Worm (Caenorhabditis elegans) whole organism, L4 larva: Measurements from ENCODE around the gene hdl-2.

ENCODE experiments used
- F44E2.7 ChIP-seq: fragments of 200-800 bp; sonication (Bioruptor generic); IDR thresholded peaks from 2 replicates; pipeline ENCODE4 v2.1.2; 2022; ENCODE audit warnings: missing genetic modification characterization, missing compliant biosample characterization
- F49E8.2 ChIP-seq: sonication (generic microtip); optimal IDR thresholded peaks from 2 replicates; lab custom pipeline; 2016; ENCODE audit warnings: missing compliant biosample characterization, mild to moderate bottlenecking, missing genetic modification characterization, borderline replicate concordance
- T20F7.1 ChIP-seq: fragments of 200-800 bp; sonication (Bioruptor generic); optimal IDR thresholded peaks from 2 replicates; lab custom pipeline; 2018; ENCODE audit warnings: mild to moderate bottlenecking, missing genetic modification characterization, missing compliant biosample characterization
- Y48G9A.11 ChIP-seq: fragments of 200-800 bp; sonication (Bioruptor generic); IDR thresholded peaks from 2 replicates; pipeline ENCODE4 v1.3.6; 2022; ENCODE audit warnings: missing genetic modification reagents, missing genetic modification characterization, missing compliant biosample characterization
- ZK546.5 ChIP-seq, 2 experiments: sonication (generic microtip); optimal IDR thresholded peaks; 2 replicates each; lab custom pipeline; 2017; ENCODE audit warnings: missing biosample characterization in 2 of 2, missing genetic modification characterization in 2 of 2
- aly-2 ChIP-seq: sonication (generic microtip); optimal IDR thresholded peaks from 2 replicates; lab custom pipeline; 2018; ENCODE audit warnings: missing biosample characterization, missing genetic modification characterization
- ama-1 ChIP-seq: fragments of 150-350 bp; optimal IDR thresholded peaks from 2 replicates; lab custom pipeline; 2014; ENCODE audit warnings: inconsistent platforms, mixed read lengths
- ceh-20 ChIP-seq: fragments of 200-800 bp; sonication (Bioruptor generic); IDR thresholded peaks from 2 replicates; pipeline ENCODE4 v1.3.6; 2022; ENCODE audit warnings: missing genetic modification reagents, missing genetic modification characterization, missing compliant biosample characterization
- ceh-32 ChIP-seq: sonication (generic microtip); optimal IDR thresholded peaks from 2 replicates; lab custom pipeline; 2016; ENCODE audit warnings: mild to moderate bottlenecking, missing genetic modification characterization, missing compliant biosample characterization; ENCODE audit not compliant: poor library complexity
- ceh-82 ChIP-seq: sonication (generic microtip); optimal IDR thresholded peaks from 2 replicates; lab custom pipeline; 2017; ENCODE audit warnings: missing biosample characterization, missing genetic modification characterization
- ces-1 ChIP-seq: fragments of 150-350 bp; sonication (generic microtip); optimal IDR thresholded peaks from 4 replicates; lab custom pipeline; 2014; ENCODE audit warnings: missing biosample characterization, missing genetic modification reagents, missing genetic modification characterization
- dpl-1 ChIP-seq: fragments of 150-350 bp; optimal IDR thresholded peaks from 2 replicates; lab custom pipeline; 2014; ENCODE audit warnings: missing biosample characterization, missing genetic modification reagents, missing genetic modification characterization
- dve-1 ChIP-seq: sonication (generic microtip); optimal IDR thresholded peaks from 2 replicates; lab custom pipeline; 2017; ENCODE audit warnings: antibody characterized with exemption, mild to moderate bottlenecking, missing genetic modification characterization, missing compliant biosample characterization; ENCODE audit not compliant: insufficient read depth
- hif-1 ChIP-seq, 2 experiments: sonication (generic microtip); optimal IDR thresholded peaks; 2 replicates each; lab custom pipeline; 2016 to 2017; ENCODE audit warnings: missing compliant biosample characterization in 2 of 2, missing genetic modification characterization in 2 of 2, missing genetic modification reagents in 2 of 2, missing genotype in 2 of 2, mild to moderate bottlenecking in 1 of 2
- hlh-30 ChIP-seq: sonication (generic microtip); optimal IDR thresholded peaks from 2 replicates; lab custom pipeline; 2017; ENCODE audit warnings: antibody characterized with exemption, mild to moderate bottlenecking, missing genetic modification characterization, missing compliant biosample characterization; ENCODE audit not compliant: insufficient read depth
- hmg-1.1 ChIP-seq: fragments of 200-800 bp; sonication (Bioruptor generic); IDR thresholded peaks from 2 replicates; pipeline ENCODE4 v1.3.6; 2022; ENCODE audit warnings: missing genetic modification reagents, missing genetic modification characterization, missing compliant biosample characterization
- lin-13 ChIP-seq: fragments of 150-350 bp; optimal IDR thresholded peaks from 2 replicates; lab custom pipeline; 2014; ENCODE audit warnings: missing biosample characterization, missing genetic modification reagents, missing genetic modification characterization
- lin-39 ChIP-seq: fragments of 150-350 bp; optimal IDR thresholded peaks from 2 replicates; lab custom pipeline; 2014; ENCODE audit warnings: missing biosample characterization, missing genetic modification reagents, missing genetic modification characterization
- madf-5 ChIP-seq, 2 experiments: fragments of 200-800 bp; sonication (Bioruptor generic); IDR thresholded peaks; 2 replicates each; pipeline ENCODE4 v1.3.6; 2022; ENCODE audit warnings: missing compliant biosample characterization in 2 of 2, missing genetic modification characterization in 2 of 2
- madf-9 ChIP-seq: fragments of 200-800 bp; sonication (Bioruptor generic); conservative IDR thresholded peaks from 2 replicates; pipeline ENCODE4 v1.3.6; 2022; ENCODE audit warnings: missing genetic modification reagents, missing genetic modification characterization, missing compliant biosample characterization
- mdl-1 ChIP-seq, 2 experiments: fragments of 150-350 bp in 1 of 2; sonication (generic microtip) in 1 of 2; optimal IDR thresholded peaks; 2 replicates each; lab custom pipeline; 2014 to 2017; ENCODE audit warnings: missing biosample characterization in 2 of 2, missing genetic modification characterization in 2 of 2
- mdt-29 ChIP-seq: fragments of 200-800 bp; sonication (Bioruptor generic); IDR thresholded peaks from 2 replicates; pipeline ENCODE4 v1.3.6; 2022; ENCODE audit warnings: missing genetic modification reagents, missing genetic modification characterization, missing compliant biosample characterization
- mep-1 ChIP-seq: fragments of 150-350 bp; sonication (generic microtip); optimal IDR thresholded peaks from 3 replicates; lab custom pipeline; 2014; ENCODE audit warnings: missing biosample characterization, missing genetic modification characterization
- mes-2 ChIP-seq: sonication (generic microtip); optimal IDR thresholded peaks from 2 replicates; lab custom pipeline; 2016; ENCODE audit warnings: missing genotype, mild to moderate bottlenecking, missing genetic modification characterization, missing compliant biosample characterization; ENCODE audit not compliant: poor library complexity, severe bottlenecking
- mxl-3 ChIP-seq: fragments of 200-800 bp; sonication (Bioruptor generic); optimal IDR thresholded peaks from 2 replicates; lab custom pipeline; 2018; ENCODE audit warnings: mild to moderate bottlenecking, missing genetic modification characterization, missing compliant biosample characterization
- nhr-10 ChIP-seq: fragments of 150-350 bp; optimal IDR thresholded peaks from 2 replicates; lab custom pipeline; 2014; ENCODE audit warnings: missing biosample characterization, missing genetic modification characterization
- nhr-102 ChIP-seq: sonication (generic microtip); optimal IDR thresholded peaks from 2 replicates; lab custom pipeline; 2016; ENCODE audit warnings: mild to moderate bottlenecking, missing genetic modification characterization, moderate library complexity, missing compliant biosample characterization
- nhr-111 ChIP-seq: fragments of 200-800 bp; sonication (Bioruptor generic); optimal IDR thresholded peaks from 2 replicates; lab custom pipeline; 2018; ENCODE audit warnings: mild to moderate bottlenecking, missing genetic modification characterization, missing compliant biosample characterization
- nhr-41 ChIP-seq: fragments of 200-800 bp; sonication (Bioruptor generic); IDR thresholded peaks from 2 replicates; pipeline ENCODE4 v1.3.6; 2022; ENCODE audit warnings: missing genetic modification reagents, missing genetic modification characterization, missing compliant biosample characterization
- nhr-6 ChIP-seq: fragments of 150-350 bp; optimal IDR thresholded peaks from 2 replicates; lab custom pipeline; 2014; ENCODE audit warnings: missing biosample characterization, missing genetic modification characterization
- nhr-76 ChIP-seq: fragments of 150-350 bp; optimal IDR thresholded peaks from 2 replicates; lab custom pipeline; 2014; ENCODE audit warnings: missing biosample characterization, missing genetic modification characterization
- pqm-1 ChIP-seq: sonication (generic microtip); optimal IDR thresholded peaks from 2 replicates; lab custom pipeline; 2017; ENCODE audit warnings: missing biosample characterization, missing genetic modification characterization
- skn-1 ChIP-seq: fragments of 150-350 bp; optimal IDR thresholded peaks from 2 replicates; lab custom pipeline; 2014; ENCODE audit warnings: missing biosample characterization, missing genetic modification characterization
- snpc-4 ChIP-seq: fragments of 150-350 bp; optimal IDR thresholded peaks from 2 replicates; lab custom pipeline; 2014; ENCODE audit warnings: missing biosample characterization, missing genetic modification characterization
- tag-97 ChIP-seq: fragments of 200-800 bp; sonication (Bioruptor generic); IDR thresholded peaks from 2 replicates; pipeline ENCODE4 v1.3.6; 2022; ENCODE audit warnings: missing genetic modification characterization, missing compliant biosample characterization
- vab-7 ChIP-seq: fragments of 200-800 bp; sonication (Bioruptor generic); IDR thresholded peaks from 2 replicates; pipeline ENCODE4 v1.3.6; 2022; ENCODE audit warnings: missing genetic modification reagents, missing genetic modification characterization, missing compliant biosample characterization
- zfp-2 ChIP-seq: sonication (generic microtip); optimal IDR thresholded peaks from 2 replicates; lab custom pipeline; 2016; ENCODE audit warnings: mild to moderate bottlenecking, missing genetic modification characterization, missing compliant biosample characterization
- zfp-3 ChIP-seq: fragments of 200-800 bp; sonication (Bioruptor generic); conservative IDR thresholded peaks from 2 replicates; pipeline ENCODE4 v1.3.6; 2022; ENCODE audit warnings: missing genetic modification reagents, missing genetic modification characterization, missing compliant biosample characterization
- ztf-7 ChIP-seq: fragments of 150-350 bp; optimal IDR thresholded peaks from 2 replicates; lab custom pipeline; 2014; ENCODE audit warnings: missing biosample characterization, missing genetic modification characterization

Gene hdl-2

DNA sequence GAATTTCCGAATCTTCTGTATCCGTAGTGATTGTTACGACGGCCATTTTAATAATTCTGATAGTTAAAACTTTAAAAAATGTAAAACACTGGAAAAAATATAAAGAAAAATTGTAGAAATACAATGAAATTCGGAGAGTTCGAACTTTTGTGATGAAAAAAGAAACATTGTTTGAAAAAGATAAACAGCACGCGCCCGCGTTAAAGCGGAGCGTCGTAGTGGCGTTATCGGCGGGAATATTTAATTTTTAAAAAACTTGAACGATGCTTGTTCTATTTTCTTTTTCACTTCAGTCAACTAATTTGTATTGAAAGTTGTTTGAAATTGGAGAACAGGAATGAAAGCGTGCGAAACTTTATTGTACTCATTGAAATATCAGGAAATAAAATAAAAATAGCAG, 4.3 kb upstream of the hdl-2 start, which contains the start of gene npp-23:
Gene npp-23, minus strand, starts transcription at position 56 of the 400 bp plus-strand sequence.
- TF ChIP-seq ces-1 (GFP tag; lab: Kevin White, UChicago) (no peak), dpl-1 (peak; percentile 95), Y48G9A.11 (GFP tag; lab: Robert Waterston, UW) (peak; percentile 89), mes-2 (tag; lab: Kevin White, UChicago) (peak; percentile 62), pqm-1 (tag; lab: Kevin White, UChicago) (no peak), T20F7.1 (peak; percentile 96), madf-9 (GFP tag; lab: Robert Waterston, UW) (no peak), snpc-4 (tag; lab: Kevin White, UChicago) (no peak), ama-1 (no peak), ceh-82 (tag; lab: Kevin White, UChicago) (no peak), mdl-1 (tag; optimal IDR thresholded peaks at IDR 0.05; lab: Kevin White, UChicago) (peak in 1 of 2 experiments; percentile 4), hlh-30 (tag; lab: Kevin White, UChicago) (peak; percentile 46), nhr-76 (tag; lab: Kevin White, UChicago) (no peak), nhr-41 (no peak), mdt-29 (GFP tag; lab: Robert Waterston, UW) (no peak)

DNA sequence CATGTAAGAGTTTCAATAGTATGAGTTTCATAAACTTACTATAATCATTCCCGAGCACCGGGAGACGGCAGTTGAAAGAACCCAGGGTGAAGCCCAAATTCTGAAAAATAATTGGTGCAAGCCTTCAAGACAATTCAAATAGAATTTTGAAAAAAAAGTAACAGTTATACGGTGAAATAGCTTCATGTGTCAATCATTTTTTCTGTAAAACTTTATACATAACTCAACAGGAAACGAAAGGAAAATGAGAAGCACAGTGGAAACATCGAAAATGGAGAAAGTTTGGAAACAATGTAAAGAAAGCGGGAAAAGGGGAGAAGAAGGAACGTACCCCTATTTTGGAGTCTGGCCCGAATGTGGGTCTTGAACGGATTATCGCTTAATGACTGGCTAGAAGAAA, 989 bp upstream of the hdl-2 start, which contains the start of gene C09G9.3:
Gene C09G9.3, minus strand, starts transcription at position 101 of the 400 bp plus-strand sequence.
- no peak for TF ChIP-seq F49E8.2 (tag; lab: Kevin White, UChicago)
- TF ChIP-seq nhr-10 = no peak
- no peak for TF ChIP-seq ceh-32 (tag; lab: Kevin White, UChicago)
- no peak for TF ChIP-seq snpc-4 (tag; lab: Kevin White, UChicago)
- no peak for TF ChIP-seq hif-1 (tag; optimal IDR thresholded peaks at IDR 0.05; lab: Kevin White, UChicago)
- TF ChIP-seq zfp-2 (tag; lab: Kevin White, UChicago) = no peak
- no peak for TF ChIP-seq lin-13 (GFP tag; lab: Kevin White, UChicago)
- TF ChIP-seq skn-1 (tag; lab: Kevin White, UChicago) = no peak
- TF ChIP-seq aly-2 = no peak
- no peak for TF ChIP-seq vab-7 (GFP tag; lab: Robert Waterston, UW)
- TF ChIP-seq ama-1 = no peak
- no peak for TF ChIP-seq zfp-3 (GFP tag; lab: Robert Waterston, UW)
- TF ChIP-seq nhr-102 (tag; lab: Kevin White, UChicago) = no peak
- TF ChIP-seq, all 104 proteins: peak for 0

ce11 chrIV:8879810-8880209, 5.9 kb downstream of the hdl-2 start, which contains the start of gene npax-4:
Gene npax-4 (minus strand): TSS chrIV:8879910.
- TF ChIP-seq tag-97 = no peak
- TF ChIP-seq nhr-102 (tag; lab: Kevin White, UChicago) = no peak
- no peak for TF ChIP-seq mep-1 (tag; lab: Kevin White, UChicago)
- TF ChIP-seq nhr-41 = no peak
- TF ChIP-seq F44E2.7 (GFP tag; lab: Robert Waterston, UW) = no peak
- no peak for TF ChIP-seq lin-39 (tag; lab: Kevin White, UChicago)

DNA sequence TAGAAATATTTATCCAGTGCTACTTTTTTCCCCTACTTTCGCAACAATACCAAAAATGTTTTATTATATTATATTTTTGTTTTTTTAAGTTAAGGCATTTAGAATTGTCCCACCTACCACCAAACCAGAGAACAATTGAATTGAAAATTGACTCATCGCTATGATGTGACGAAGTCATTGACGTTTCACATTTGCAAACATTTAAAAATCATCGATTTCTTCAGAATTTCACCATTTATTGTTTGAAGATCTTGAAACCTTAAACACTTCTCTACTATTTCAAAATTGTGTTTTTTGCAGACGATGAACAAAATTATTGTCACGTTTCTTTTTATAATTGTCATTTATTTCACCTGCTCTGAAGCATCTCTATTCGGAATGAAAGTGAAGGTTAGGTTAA, 7.2 kb downstream of the hdl-2 start, which contains the start of gene C09G9.8:
Gene C09G9.8, plus strand, starts transcription at position 301 of the 400 bp plus-strand sequence.
- TF ChIP-seq madf-5 (GFP tag; IDR thresholded peaks at IDR 0.05; lab: Robert Waterston, UW) (no peak), nhr-6 (tag; lab: Kevin White, UChicago) (no peak), Y48G9A.11 (GFP tag; lab: Robert Waterston, UW) (no peak), lin-39 (tag; lab: Kevin White, UChicago) (no peak), mdt-29 (GFP tag; lab: Robert Waterston, UW) (no peak), mxl-3 (no peak), dve-1 (tag; lab: Kevin White, UChicago) (no peak), hmg-1.1 (GFP tag; lab: Robert Waterston, UW) (no peak), mep-1 (tag; lab: Kevin White, UChicago) (no peak), nhr-76 (tag; lab: Kevin White, UChicago) (no peak), nhr-111 (GFP tag; lab: Kevin White, UChicago) (no peak), ceh-20 (GFP tag; lab: Robert Waterston, UW) (no peak), ztf-7 (tag; lab: Kevin White, UChicago) (no peak), ZK546.5 (tag; optimal IDR thresholded peaks at IDR 0.05; lab: Kevin White, UChicago) (no peak), aly-2 (no peak)
